Fruit fly (Drosophila melanogaster) whole organism: Measurements from ENCODE around the gene CG15696.

Experiments used
- CG8478 ChIP-seq: fragments of >200 bp; optimal IDR thresholded peaks from 2 replicates; lab custom pipeline; 2018; ENCODE audit warnings: inconsistent platforms
- Dll ChIP-seq: fragments of >200 bp; optimal IDR thresholded peaks from 2 replicates; lab custom pipeline; 2017
- EcR ChIP-seq, 2 experiments: fragments of >200 bp; optimal IDR thresholded peaks; 2 replicates each; lab custom pipeline; 2017; ENCODE audit warnings: missing biosample characterization in 2 of 2, missing genetic modification characterization in 2 of 2, missing genetic modification reagents in 2 of 2
- pan ChIP-seq: fragments of >200 bp; optimal IDR thresholded peaks from 2 replicates; lab custom pipeline; 2017
- psq ChIP-seq: fragments of >200 bp; optimal IDR thresholded peaks from 2 replicates; lab custom pipeline; 2017
- usp ChIP-seq: fragments of >200 bp; optimal IDR thresholded peaks from 2 replicates; lab custom pipeline; 2017; ENCODE audit warnings: missing biosample characterization, missing genetic modification characterization, mixed read lengths

CG15696 gene

DNA sequence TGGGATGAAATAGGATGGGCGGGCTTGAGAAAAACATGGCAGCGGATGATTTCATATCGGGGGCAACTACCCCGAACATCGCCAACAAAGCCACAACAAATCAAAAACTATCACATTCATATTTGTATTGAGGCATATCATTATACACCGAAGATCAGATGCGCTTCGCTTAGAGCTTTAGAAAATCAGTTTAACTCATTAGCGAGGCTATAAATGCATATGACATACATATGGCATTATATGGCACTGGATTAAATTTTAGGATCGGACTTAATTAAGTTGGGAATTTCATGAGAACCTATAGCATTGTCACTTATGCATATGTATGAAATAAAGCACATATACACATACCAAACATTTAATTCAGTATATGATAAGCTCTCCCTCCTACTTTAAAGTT lies 552 bp upstream of the CG15696 start:
- TF ChIP-seq EcR (GFP tag; optimal IDR thresholded peaks at IDR 0.05; lab: Kevin White, UChicago), result no peak
- TF ChIP-seq usp (GFP tag; lab: Kevin White, UChicago), result no peak
- TF ChIP-seq pan (lab: Kevin White, UChicago), result no peak
- TF ChIP-seq Dll, result no peak
- no peak for TF ChIP-seq psq (lab: Kevin White, UChicago)

DNA sequence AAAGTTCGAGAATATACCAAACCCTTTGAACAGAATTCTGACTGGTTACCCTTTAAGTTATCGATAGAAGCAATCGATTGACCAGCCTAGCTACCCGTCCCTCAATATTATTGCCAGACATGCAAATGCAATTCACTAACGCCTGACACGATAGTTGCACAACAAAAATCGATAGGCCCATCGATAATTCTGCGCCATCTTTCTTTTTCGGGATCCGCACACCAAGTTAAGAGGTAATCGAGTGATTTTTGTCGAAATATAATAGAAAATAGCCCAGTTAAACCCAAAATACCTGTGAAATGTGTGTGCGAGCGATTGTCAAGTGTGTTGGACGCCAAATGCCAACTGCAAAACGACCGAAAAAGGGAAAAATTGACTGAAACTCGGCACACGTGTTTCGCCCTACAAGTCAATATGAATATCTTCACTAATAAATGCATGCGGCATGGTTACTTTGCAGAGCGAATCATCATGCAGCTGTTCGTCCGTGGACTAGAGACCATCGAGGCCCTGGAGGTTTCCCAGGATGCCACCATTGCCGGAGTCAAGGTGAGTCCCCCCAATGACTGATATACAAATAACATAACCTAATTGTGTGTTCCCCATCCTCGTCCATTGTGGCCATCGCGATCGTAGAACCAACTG lies 3.6 kb downstream of the CG15696 start, which contains the start of gene RpS30:
TSS of gene RpS30 (plus strand) at position 122 of the 645 bp plus-strand sequence.
- TF ChIP-seq CG8478 (lab: Kevin White, UChicago) (no peak), pan (lab: Kevin White, UChicago) (no peak), psq (lab: Kevin White, UChicago) (no peak), usp (GFP tag; lab: Kevin White, UChicago) (no peak), Dll (no peak), EcR (GFP tag; optimal IDR thresholded peaks at IDR 0.05; lab: Kevin White, UChicago) (no peak)

DNA sequence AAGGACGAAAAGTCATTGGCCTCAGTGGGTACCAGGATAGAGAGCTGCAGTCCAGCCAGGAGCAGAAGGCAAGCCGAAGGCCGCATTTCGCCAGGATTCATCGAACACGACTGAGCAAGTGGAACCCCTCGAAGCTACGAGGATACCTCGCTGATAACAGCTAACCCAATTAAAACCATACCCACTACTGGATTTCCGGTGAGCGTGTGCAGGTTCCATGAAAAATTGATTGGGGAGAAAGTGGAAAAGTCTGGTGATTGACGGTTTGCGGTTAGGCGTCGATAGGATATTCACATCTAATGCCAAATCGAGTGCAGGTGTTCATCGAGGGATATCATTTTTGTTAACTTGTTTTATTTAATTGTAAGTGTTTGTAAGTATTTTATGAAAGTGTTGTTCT lies 13.0 kb downstream of the CG15696 start, which contains the start of gene Ir93a:
TSS of gene Ir93a (minus strand) at position 101 of the 400 bp plus-strand sequence.
- TF ChIP-seq psq (lab: Kevin White, UChicago), result no peak
- TF ChIP-seq CG8478 (lab: Kevin White, UChicago), result no peak
- TF ChIP-seq pan (lab: Kevin White, UChicago), result no peak
- TF ChIP-seq usp (GFP tag; lab: Kevin White, UChicago), result no peak
- TF ChIP-seq EcR (GFP tag; optimal IDR thresholded peaks at IDR 0.05; lab: Kevin White, UChicago), result no peak
- no peak for TF ChIP-seq Dll

DNA sequence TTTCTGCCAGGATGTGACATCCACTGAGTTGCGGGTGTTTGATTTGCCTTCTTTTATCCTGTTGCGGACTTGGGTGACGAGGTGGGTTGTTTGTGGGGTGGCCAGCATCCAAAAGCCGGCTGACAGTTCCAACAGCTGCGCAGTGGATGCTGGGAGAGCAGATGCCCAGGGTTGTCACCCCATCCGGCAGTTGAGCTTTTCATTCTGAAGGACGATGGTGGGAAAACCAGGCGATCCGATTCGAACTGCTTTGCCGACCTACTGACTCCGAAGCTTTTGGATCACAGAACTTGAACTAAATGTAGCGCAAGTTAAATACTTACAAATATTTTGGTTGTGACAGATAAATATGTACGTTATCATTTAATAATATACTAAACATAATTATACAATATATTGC lies 19.3 kb downstream of the CG15696 start, which contains the start of gene KaiR1D:
TSS of gene KaiR1D (minus strand) at position 28 of the 400 bp plus-strand sequence.
- TF ChIP-seq pan (lab: Kevin White, UChicago) (no peak), usp (GFP tag; lab: Kevin White, UChicago) (no peak), psq (lab: Kevin White, UChicago) (no peak), Dll (no peak), CG8478 (lab: Kevin White, UChicago) (no peak), EcR (GFP tag; optimal IDR thresholded peaks at IDR 0.05; lab: Kevin White, UChicago) (no peak)

DNA sequence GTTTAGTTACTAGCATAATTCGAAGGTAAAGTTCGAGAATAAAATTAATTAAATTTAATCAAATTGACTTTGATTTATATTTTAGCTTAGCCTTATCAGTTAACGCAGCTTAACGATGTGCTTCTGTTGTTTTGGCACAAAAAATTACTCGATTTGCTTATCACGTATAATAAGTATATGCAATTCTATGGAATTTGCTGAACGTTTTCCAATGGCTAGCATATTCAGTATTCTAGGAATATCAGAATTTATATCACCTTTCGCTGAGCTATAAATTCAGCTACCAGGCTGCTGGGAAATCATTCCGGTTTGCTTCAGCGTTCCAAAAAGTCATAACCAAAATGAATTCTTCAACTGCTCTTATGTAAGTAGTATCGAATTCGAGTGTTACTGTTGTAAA lies 23.9 kb downstream of the CG15696 start, which contains the start of gene TotA:
TSS of gene TotA (plus strand) at position 301 of the 400 bp plus-strand sequence.
- TF ChIP-seq pan (lab: Kevin White, UChicago) (no peak), Dll (no peak), usp (GFP tag; lab: Kevin White, UChicago) (no peak), psq (lab: Kevin White, UChicago) (no peak), CG8478 (lab: Kevin White, UChicago) (no peak), EcR (GFP tag; optimal IDR thresholded peaks at IDR 0.05; lab: Kevin White, UChicago) (no peak)

DNA sequence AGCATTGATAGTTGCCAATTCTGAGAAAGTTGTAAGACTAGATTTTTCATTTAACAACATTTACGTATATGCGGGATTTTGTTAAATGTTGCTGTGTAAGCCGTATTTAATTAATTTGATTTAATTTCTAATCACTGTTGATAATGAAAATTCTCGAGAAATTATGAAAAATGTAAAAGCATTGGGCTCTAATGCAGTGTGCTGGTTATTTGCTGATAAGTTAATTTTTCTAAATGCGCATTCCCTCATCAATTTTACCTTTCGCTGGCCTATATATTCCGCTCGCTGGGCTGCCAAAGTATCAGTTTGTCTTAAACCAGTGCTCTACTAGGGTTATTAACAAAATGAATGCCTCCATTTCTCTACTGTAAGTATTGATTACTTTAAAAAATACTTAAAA lies 25.8 kb downstream of the CG15696 start, which contains the start of gene TotC:
TSS of gene TotC (plus strand) at position 301 of the 400 bp plus-strand sequence.
- TF ChIP-seq psq (lab: Kevin White, UChicago) (no peak), CG8478 (lab: Kevin White, UChicago) (no peak), EcR (GFP tag; optimal IDR thresholded peaks at IDR 0.05; lab: Kevin White, UChicago) (no peak), pan (lab: Kevin White, UChicago) (no peak), Dll (no peak)

DNA sequence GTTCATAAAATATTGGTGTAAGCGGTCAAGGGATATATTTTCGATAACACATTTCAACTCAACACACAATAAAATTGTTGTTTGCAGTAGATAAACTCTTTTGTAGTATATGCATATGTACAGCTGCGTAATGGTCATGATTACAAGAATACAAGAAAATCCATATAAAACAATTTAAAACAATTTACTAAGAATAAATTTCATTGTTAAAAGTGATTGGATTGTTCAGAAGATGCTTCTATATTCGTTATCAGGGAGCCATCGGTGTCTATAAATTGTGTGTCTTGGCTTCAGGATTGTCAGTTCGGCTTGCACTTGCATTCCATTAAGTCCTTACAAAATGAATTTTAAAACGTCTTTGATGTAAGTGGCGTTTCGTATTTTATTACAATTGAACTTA lies 26.8 kb downstream of the CG15696 start, which contains the start of gene TotB:
TSS of gene TotB (plus strand) at position 301 of the 400 bp plus-strand sequence.
- TF ChIP-seq Dll, result no peak
- no peak for TF ChIP-seq EcR (GFP tag; optimal IDR thresholded peaks at IDR 0.05; lab: Kevin White, UChicago)
- TF ChIP-seq usp (GFP tag; lab: Kevin White, UChicago), result no peak
- TF ChIP-seq CG8478 (lab: Kevin White, UChicago), result no peak
- no peak for TF ChIP-seq psq (lab: Kevin White, UChicago)
- no peak for TF ChIP-seq pan (lab: Kevin White, UChicago)

DNA sequence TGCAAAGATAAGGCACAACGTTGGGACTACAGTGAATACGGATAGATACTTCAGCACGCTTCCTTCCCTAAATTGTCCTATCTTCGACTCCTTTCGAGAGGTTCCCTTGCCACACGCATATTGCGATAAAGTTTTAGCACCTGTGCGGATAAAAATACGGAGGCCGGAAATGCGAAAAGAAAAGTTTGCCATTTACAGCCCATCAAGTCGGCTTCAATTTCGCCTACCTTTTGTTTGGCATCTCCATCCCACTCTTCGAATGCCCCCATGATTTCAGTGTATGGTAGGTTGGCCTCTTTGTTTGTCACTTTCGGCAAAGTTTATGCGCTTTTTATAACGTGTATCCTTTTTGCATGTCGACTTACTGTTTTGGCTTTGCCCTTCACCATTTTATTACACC lies 29.8 kb downstream of the CG15696 start:
- TF ChIP-seq psq (lab: Kevin White, UChicago), result no peak
- no peak for TF ChIP-seq EcR (GFP tag; optimal IDR thresholded peaks at IDR 0.05; lab: Kevin White, UChicago)
- no peak for TF ChIP-seq CG8478 (lab: Kevin White, UChicago)
- no peak for TF ChIP-seq pan (lab: Kevin White, UChicago)
- TF ChIP-seq usp (GFP tag; lab: Kevin White, UChicago), result no peak
- TF ChIP-seq Dll, result no peak

DNA sequence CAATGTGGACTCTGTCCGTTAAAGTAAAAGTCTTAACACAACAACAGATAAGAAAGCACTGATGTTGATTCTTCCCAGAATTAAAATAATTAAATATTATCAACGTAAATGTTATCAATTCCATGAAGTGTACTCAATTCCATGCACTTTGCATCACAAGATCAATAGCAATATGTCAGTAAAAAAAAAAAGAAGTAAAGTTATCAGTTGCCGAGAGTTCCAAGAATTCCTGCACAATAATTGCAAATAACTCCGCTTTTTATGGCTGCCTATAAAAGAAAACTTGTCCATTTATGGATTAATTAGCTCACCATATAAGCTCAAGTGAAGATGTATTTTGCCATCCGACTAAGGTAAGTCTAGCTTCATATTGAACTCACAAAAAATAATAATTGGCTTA lies 30.6 kb downstream of the CG15696 start, which contains the start of gene TotZ:
TSS of gene TotZ (plus strand) at position 301 of the 400 bp plus-strand sequence.
- TF ChIP-seq CG8478 (lab: Kevin White, UChicago) (no peak), usp (GFP tag; lab: Kevin White, UChicago) (no peak), psq (lab: Kevin White, UChicago) (no peak), pan (lab: Kevin White, UChicago) (no peak), Dll (no peak), EcR (GFP tag; optimal IDR thresholded peaks at IDR 0.05; lab: Kevin White, UChicago) (no peak)

DNA sequence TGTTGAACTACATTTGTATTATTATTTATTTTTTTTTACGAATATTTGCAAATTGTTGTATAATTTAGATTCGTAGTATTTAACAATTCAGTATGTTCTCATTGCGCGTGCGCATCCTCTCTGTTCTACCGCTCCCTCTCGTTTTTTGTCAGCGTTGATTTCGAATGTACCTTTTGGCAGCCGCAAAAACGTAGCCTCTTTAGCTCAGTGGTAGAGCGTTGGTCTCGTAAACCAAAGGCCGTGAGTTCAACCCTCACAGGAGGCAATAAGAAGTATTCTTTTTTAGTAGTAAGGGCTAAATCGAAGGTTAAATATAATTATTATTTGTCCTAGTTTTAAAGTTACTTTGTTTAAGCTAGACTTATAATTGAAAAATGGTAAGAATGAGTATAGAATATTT lies 43.6 kb downstream of the CG15696 start:
- no peak for TF ChIP-seq usp (GFP tag; lab: Kevin White, UChicago)

DNA sequence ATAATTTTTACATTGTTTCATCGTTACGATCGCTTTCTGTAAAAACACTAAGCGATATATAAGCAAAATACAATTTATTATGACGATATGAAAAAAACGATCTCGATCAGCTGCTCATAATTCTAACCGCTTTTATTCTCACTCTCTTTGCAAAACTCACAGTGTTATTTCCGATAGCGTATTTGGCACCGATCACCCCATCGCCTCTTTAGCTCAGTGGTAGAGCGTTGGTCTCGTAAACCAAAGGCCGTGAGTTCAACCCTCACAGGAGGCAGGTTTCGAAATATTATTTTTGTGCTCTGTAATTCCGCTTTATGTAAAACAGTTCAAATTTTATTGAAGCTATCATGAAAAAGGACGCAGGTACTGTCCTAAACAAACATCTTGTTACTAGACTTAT lies 44.1 kb downstream of the CG15696 start:
- TF ChIP-seq CG8478 (lab: Kevin White, UChicago) (no peak), EcR (GFP tag; optimal IDR thresholded peaks at IDR 0.05; lab: Kevin White, UChicago) (no peak), usp (GFP tag; lab: Kevin White, UChicago) (no peak), pan (lab: Kevin White, UChicago) (no peak), Dll (no peak), psq (lab: Kevin White, UChicago) (no peak)

DNA sequence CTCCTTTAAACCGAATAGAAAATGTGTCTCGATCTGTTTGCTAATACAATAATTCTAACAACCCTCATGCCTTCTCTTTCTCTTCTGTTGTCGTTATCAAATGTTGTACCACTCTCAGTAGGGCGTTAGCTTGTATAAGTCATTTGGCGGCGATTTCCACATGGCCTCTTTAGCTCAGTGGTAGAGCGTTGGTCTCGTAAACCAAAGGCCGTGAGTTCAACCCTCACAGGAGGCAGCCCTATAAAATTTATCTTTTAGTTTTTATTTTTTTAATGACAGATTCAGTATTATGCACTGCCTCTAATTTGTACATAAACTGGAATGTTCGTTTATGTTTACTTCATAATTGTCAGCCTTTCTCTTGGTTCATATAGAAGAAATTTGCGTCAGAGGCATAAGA lies 44.6 kb downstream of the CG15696 start:
- no peak for TF ChIP-seq usp (GFP tag; lab: Kevin White, UChicago)
- no peak for TF ChIP-seq Dll
- no peak for TF ChIP-seq psq (lab: Kevin White, UChicago)
- TF ChIP-seq EcR (GFP tag; optimal IDR thresholded peaks at IDR 0.05; lab: Kevin White, UChicago), result no peak
- no peak for TF ChIP-seq CG8478 (lab: Kevin White, UChicago)
- TF ChIP-seq pan (lab: Kevin White, UChicago), result no peak
